Fruit fly (Drosophila melanogaster) whole organism, embryonic: ENCODE measurements around the gene CG33941.

Experiments used
- Asciz ChIP-seq: fragments of 200-800 bp; sonication (Bioruptor generic); optimal IDR thresholded peaks from 2 replicates; lab custom pipeline; 2017; ENCODE audit warnings: missing biosample characterization, mild to moderate bottlenecking, missing genetic modification characterization, missing genetic modification reagents
- CG10366 ChIP-seq: fragments of 200-800 bp; sonication (Bioruptor generic); IDR thresholded peaks from 2 replicates; pipeline ENCODE4 v1.3.6; 2022; ENCODE audit warnings: missing biosample characterization, missing genetic modification characterization
- CG10462 ChIP-seq: fragments of 200-800 bp; sonication (Bioruptor generic); optimal IDR thresholded peaks from 2 replicates; lab custom pipeline; 2016; ENCODE audit warnings: missing biosample characterization, missing genetic modification characterization
- CG10654 ChIP-seq: fragments of 200-800 bp; sonication (Bioruptor generic); optimal IDR thresholded peaks from 2 replicates; lab custom pipeline; 2016; ENCODE audit warnings: missing biosample characterization, missing genetic modification characterization
- CG11456 ChIP-seq: fragments of 200-800 bp; sonication (Bioruptor generic); IDR thresholded peaks from 3 replicates; pipeline ENCODE4 v1.3.6; 2022; ENCODE audit warnings: missing biosample characterization, missing genetic modification characterization
- CG11560 ChIP-seq: fragments of 200-800 bp; sonication (Bioruptor generic); IDR thresholded peaks from 3 replicates; pipeline ENCODE4 v1.3.6; 2022; ENCODE audit warnings: missing biosample characterization, missing genetic modification characterization
- CG12104 ChIP-seq: fragments of 200-800 bp; sonication (Bioruptor generic); optimal IDR thresholded peaks from 3 replicates; lab custom pipeline; 2016; ENCODE audit warnings: missing biosample characterization, missing genetic modification characterization
- CG14050 ChIP-seq: fragments of 200-800 bp; sonication (Bioruptor generic); IDR thresholded peaks from 3 replicates; pipeline ENCODE4 v1.3.6; 2022; ENCODE audit warnings: missing biosample characterization, missing genetic modification characterization
- CG14860 ChIP-seq: fragments of 200-800 bp; sonication (Bioruptor generic); IDR thresholded peaks from 3 replicates; pipeline ENCODE4 v1.3.6; 2022; ENCODE audit warnings: missing biosample characterization, missing genetic modification characterization; ENCODE audit not compliant: partially characterized antibody
- CG14965 ChIP-seq: fragments of 200-800 bp; sonication (Bioruptor generic); optimal IDR thresholded peaks from 2 replicates; lab custom pipeline; 2016; ENCODE audit warnings: missing biosample characterization, missing genetic modification characterization, borderline replicate concordance
- CG1602 ChIP-seq: fragments of 200-800 bp; sonication (Bioruptor generic); optimal IDR thresholded peaks from 3 replicates; lab custom pipeline; 2016; ENCODE audit warnings: missing biosample characterization, missing genetic modification characterization
- CG16815 ChIP-seq: fragments of 200-800 bp; sonication (Bioruptor generic); optimal IDR thresholded peaks from 3 replicates; lab custom pipeline; 2017; ENCODE audit warnings: missing biosample characterization, mild to moderate bottlenecking, missing genetic modification characterization
- CG17186 ChIP-seq: fragments of 200-800 bp; sonication (Bioruptor generic); optimal IDR thresholded peaks from 3 replicates; lab custom pipeline; 2017; ENCODE audit warnings: missing biosample characterization, missing genetic modification reagents, missing genetic modification characterization
- CG17802 ChIP-seq: fragments of 200-800 bp; sonication (Bioruptor generic); optimal IDR thresholded peaks from 2 replicates; lab custom pipeline; 2018; ENCODE audit warnings: missing biosample characterization, mild to moderate bottlenecking, missing genetic modification characterization, moderate library complexity
- CG2199 ChIP-seq: fragments of 200-800 bp; sonication (Bioruptor generic); IDR thresholded peaks from 3 replicates; pipeline ENCODE4 v1.3.6; 2022; ENCODE audit warnings: missing biosample characterization, missing genetic modification characterization
- CG2678 ChIP-seq: fragments of 200-800 bp; sonication (Bioruptor generic); optimal IDR thresholded peaks from 3 replicates; lab custom pipeline; 2019; ENCODE audit warnings: missing biosample characterization, mild to moderate bottlenecking, missing genetic modification characterization, moderate library complexity
- CG3847 ChIP-seq: fragments of 200-800 bp; sonication (Bioruptor generic); IDR thresholded peaks from 2 replicates; pipeline ENCODE4 v1.3.6; 2022; ENCODE audit warnings: missing biosample characterization, missing genetic modification characterization
- CG4617 ChIP-seq: fragments of 200-800 bp; sonication (Bioruptor generic); optimal IDR thresholded peaks from 3 replicates; lab custom pipeline; 2016; ENCODE audit warnings: missing biosample characterization, missing genetic modification characterization, borderline replicate concordance
- CG6765 ChIP-seq: fragments of 200-800 bp; sonication (Bioruptor generic); optimal IDR thresholded peaks from 3 replicates; lab custom pipeline; 2017; ENCODE audit warnings: missing biosample characterization, mild to moderate bottlenecking, missing genetic modification characterization
- CG7556 ChIP-seq: fragments of 200-800 bp; sonication (Bioruptor generic); optimal IDR thresholded peaks from 2 replicates; lab custom pipeline; 2017; ENCODE audit warnings: missing biosample characterization, mild to moderate bottlenecking, missing genetic modification characterization
- CG8290 ChIP-seq, 3 experiments: fragments of 200-800 bp; sonication (Bioruptor generic); optimal IDR thresholded peaks; 2 replicates each; lab custom pipeline; 2016 to 2019; ENCODE audit warnings: missing biosample characterization in 3 of 3, missing genetic modification characterization in 3 of 3, mild to moderate bottlenecking in 2 of 3, moderate library complexity in 1 of 3
- CG9727 ChIP-seq: fragments of 200-800 bp; sonication (Bioruptor generic); optimal IDR thresholded peaks from 3 replicates; lab custom pipeline; 2017; ENCODE audit warnings: missing biosample characterization, mild to moderate bottlenecking, missing genetic modification characterization
- D19A ChIP-seq: fragments of 200-800 bp; optimal IDR thresholded peaks from 3 replicates; lab custom pipeline; 2019; ENCODE audit warnings: missing biosample characterization, mild to moderate bottlenecking, missing genetic modification characterization, moderate library complexity
- Dip2 ChIP-seq: fragments of 200-800 bp; sonication (Bioruptor generic); IDR thresholded peaks from 2 replicates; pipeline ENCODE4 v1.3.6; 2022; ENCODE audit warnings: missing biosample characterization, missing genetic modification characterization
- Doc2 ChIP-seq: fragments of 200-800 bp; sonication (Bioruptor generic); IDR thresholded peaks from 2 replicates; pipeline ENCODE4 v1.3.6; 2022; ENCODE audit warnings: missing biosample characterization, missing genetic modification characterization
- MESR4 ChIP-seq: fragments of 200-800 bp; sonication (Bioruptor generic); optimal IDR thresholded peaks from 2 replicates; lab custom pipeline; 2018; ENCODE audit warnings: missing biosample characterization, mild to moderate bottlenecking, missing genetic modification characterization, moderate library complexity
- Pdp1 ChIP-seq, 2 experiments: fragments of 200-800 bp; sonication (Bioruptor generic); optimal IDR thresholded peaks; 3 replicates each; lab custom pipeline; 2016; ENCODE audit warnings: missing biosample characterization in 2 of 2, missing genetic modification characterization in 2 of 2, mild to moderate bottlenecking in 1 of 2, moderate library complexity in 1 of 2
- Tbp ChIP-seq: fragments of >200 bp; optimal IDR thresholded peaks from 2 replicates; lab custom pipeline; 2018; ENCODE audit warnings: missing biosample characterization, missing genetic modification characterization
- ato ChIP-seq: fragments of 200-800 bp; sonication (Bioruptor generic); IDR thresholded peaks from 2 replicates; pipeline ENCODE4 v1.3.6; 2022; ENCODE audit warnings: missing biosample characterization, missing genetic modification characterization; ENCODE audit not compliant: partially characterized antibody
- crp ChIP-seq, 2 experiments: fragments of 200-800 bp; sonication (Bioruptor generic); optimal IDR thresholded peaks; 2 replicates in 1 of 2; 3 replicates in 1 of 2; lab custom pipeline; 2017; ENCODE audit warnings: missing biosample characterization in 2 of 2, missing genetic modification characterization in 2 of 2, mild to moderate bottlenecking in 1 of 2, moderate library complexity in 1 of 2
- dmrt11E ChIP-seq: fragments of 200-800 bp; sonication (Bioruptor generic); optimal IDR thresholded peaks from 3 replicates; lab custom pipeline; 2018; ENCODE audit warnings: missing biosample characterization, mild to moderate bottlenecking, missing genetic modification characterization, moderate library complexity
- fd3F ChIP-seq: fragments of 200-800 bp; sonication (Bioruptor generic); optimal IDR thresholded peaks from 2 replicates; lab custom pipeline; 2018; ENCODE audit warnings: missing biosample characterization, mild to moderate bottlenecking, missing genetic modification characterization, moderate library complexity
- gsb-n ChIP-seq: fragments of 200-800 bp; sonication (Bioruptor generic); optimal IDR thresholded peaks from 3 replicates; lab custom pipeline; 2018; ENCODE audit warnings: missing biosample characterization, mild to moderate bottlenecking, missing genetic modification characterization
- her ChIP-seq: fragments of 200-800 bp; sonication (Bioruptor generic); optimal IDR thresholded peaks from 2 replicates; lab custom pipeline; 2016; ENCODE audit warnings: missing biosample characterization, missing genetic modification characterization
- inv ChIP-seq: fragments of 200-800 bp; sonication (Bioruptor generic); IDR thresholded peaks from 2 replicates; pipeline ENCODE4 v1.3.6; 2022; ENCODE audit warnings: missing biosample characterization, missing genetic modification characterization; ENCODE audit not compliant: partially characterized antibody
- jing ChIP-seq: fragments of 200-800 bp; sonication (Bioruptor generic); optimal IDR thresholded peaks from 2 replicates; lab custom pipeline; 2018; ENCODE audit warnings: missing biosample characterization, mild to moderate bottlenecking, missing genetic modification characterization
- lab ChIP-seq: fragments of 200-800 bp; sonication (Bioruptor generic); optimal IDR thresholded peaks from 3 replicates; lab custom pipeline; 2017; ENCODE audit warnings: missing biosample characterization, missing genetic modification characterization, mild to moderate bottlenecking, moderate library complexity, missing genetic modification reagents
- lbe ChIP-seq: fragments of 200-800 bp; sonication (Bioruptor generic); optimal IDR thresholded peaks from 2 replicates; lab custom pipeline; 2016; ENCODE audit warnings: missing biosample characterization, mild to moderate bottlenecking, missing genetic modification characterization
- luna ChIP-seq: fragments of 200-800 bp; sonication (Bioruptor generic); optimal IDR thresholded peaks from 2 replicates; lab custom pipeline; 2016; ENCODE audit warnings: missing biosample characterization, missing genetic modification characterization
- nau ChIP-seq: fragments of 200-800 bp; sonication (Bioruptor generic); optimal IDR thresholded peaks from 3 replicates; lab custom pipeline; 2017; ENCODE audit warnings: missing biosample characterization, mild to moderate bottlenecking, missing genetic modification characterization, missing genetic modification reagents
- onecut ChIP-seq: fragments of 200-800 bp; sonication (Bioruptor generic); IDR thresholded peaks from 2 replicates; pipeline ENCODE4 v1.3.6; 2022; ENCODE audit warnings: missing biosample characterization, missing genetic modification characterization
- p53 ChIP-seq: fragments of 200-800 bp; sonication (Bioruptor generic); optimal IDR thresholded peaks from 2 replicates; lab custom pipeline; 2016; ENCODE audit warnings: missing biosample characterization, missing genetic modification characterization
- pho ChIP-seq: fragments of 200-800 bp; sonication (Bioruptor generic); optimal IDR thresholded peaks from 2 replicates; lab custom pipeline; 2016; ENCODE audit warnings: missing biosample characterization, missing genetic modification characterization
- sd ChIP-seq: fragments of 200-800 bp; sonication (Bioruptor generic); optimal IDR thresholded peaks from 3 replicates; lab custom pipeline; 2018; ENCODE audit warnings: missing biosample characterization, mild to moderate bottlenecking, missing genetic modification characterization, moderate library complexity
- stwl ChIP-seq: fragments of 200-800 bp; sonication (Bioruptor generic); optimal IDR thresholded peaks from 3 replicates; lab custom pipeline; 2018; ENCODE audit warnings: missing biosample characterization, mild to moderate bottlenecking, missing genetic modification characterization, moderate library complexity
- trem ChIP-seq: fragments of 200-800 bp; optimal IDR thresholded peaks from 3 replicates; lab custom pipeline; 2019; ENCODE audit warnings: missing biosample characterization, mild to moderate bottlenecking, missing genetic modification characterization, moderate library complexity
- vnd ChIP-seq: fragments of 200-800 bp; sonication (Bioruptor generic); IDR thresholded peaks from 3 replicates; pipeline ENCODE4 v1.3.6; 2022; ENCODE audit warnings: missing biosample characterization, missing genetic modification characterization; ENCODE audit not compliant: partially characterized antibody
- wek ChIP-seq: fragments of 200-800 bp; sonication (Bioruptor generic); optimal IDR thresholded peaks from 3 replicates; lab custom pipeline; 2018; ENCODE audit warnings: missing biosample characterization, mild to moderate bottlenecking, missing genetic modification characterization, moderate library complexity
- yki ChIP-seq: fragments of >200 bp; optimal IDR thresholded peaks from 3 replicates; lab custom pipeline; 2018

Gene CG33941

DNA sequence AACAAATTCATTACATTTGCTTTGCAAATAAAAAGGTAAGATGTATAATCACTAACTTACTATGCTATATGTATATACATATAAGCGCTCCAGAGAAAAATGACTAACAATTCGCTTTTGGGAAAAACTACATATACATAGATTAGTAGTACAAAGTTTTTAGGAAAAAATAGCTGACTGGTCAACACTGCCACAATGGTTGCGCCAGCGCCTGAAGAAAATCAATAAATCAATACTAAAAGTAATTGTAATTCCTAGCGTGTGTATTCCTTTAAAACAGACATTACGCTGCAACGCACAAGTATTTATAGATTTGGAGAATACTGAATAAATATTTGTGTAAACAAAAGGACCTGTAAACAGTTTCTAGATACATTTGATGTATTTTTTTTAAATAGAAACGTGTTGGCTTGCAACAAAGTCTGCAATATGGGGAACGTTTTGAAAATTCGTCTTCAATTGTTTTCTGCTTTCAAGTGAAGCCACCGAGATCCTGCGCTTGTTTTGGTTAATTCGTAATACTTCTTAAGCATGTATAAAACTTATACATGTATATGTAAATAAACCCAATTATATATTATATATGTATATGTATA, 21.3 kb upstream of the CG33941 start (continued):
- TF ChIP-seq lbe: no peak
- no peak for TF ChIP-seq p53 (GFP tag; lab: Kevin White, UChicago)
- no peak for TF ChIP-seq inv (GFP tag; lab: Robert Waterston, UW)
- TF ChIP-seq CG14050 (GFP tag; lab: Robert Waterston, UW): no peak
- no peak for TF ChIP-seq CG17186
- no peak for TF ChIP-seq CG11456 (GFP tag; lab: Robert Waterston, UW)
- TF ChIP-seq D19A (tag; lab: Kevin White, UChicago): no peak
- TF ChIP-seq CG3847 (GFP tag; lab: Robert Waterston, UW): no peak
- TF ChIP-seq CG14860 (GFP tag; lab: Robert Waterston, UW): no peak
- TF ChIP-seq stwl (tag; lab: Kevin White, UChicago): no peak
- TF ChIP-seq sd (tag; lab: Kevin White, UChicago): no peak
- TF ChIP-seq ato: no peak
- TF ChIP-seq CG2678 (tag; lab: Kevin White, UChicago): no peak
- no peak for TF ChIP-seq CG8290 (GFP tag; optimal IDR thresholded peaks at IDR 0.05; lab: Kevin White, UChicago)
- TF ChIP-seq CG8290 (tag; optimal IDR thresholded peaks at IDR 0.05; lab: Kevin White, UChicago): peak; percentile 5 to 12
- no peak for TF ChIP-seq vnd (GFP tag; lab: Robert Waterston, UW)
- TF ChIP-seq CG10462 (GFP tag; lab: Kevin White, UChicago): no peak
- TF ChIP-seq jing (GFP tag; lab: Kevin White, UChicago): no peak
- no peak for TF ChIP-seq Doc2
- no peak for TF ChIP-seq lab (GFP tag; lab: Kevin White, UChicago)
- peak; percentile 85 for TF ChIP-seq Asciz
- TF ChIP-seq CG9727 (GFP tag; lab: Kevin White, UChicago): no peak
- 0 out of 3 replicates have a peak, but pooled peaks have one; percentile 70 for TF ChIP-seq CG2199 (GFP tag; lab: Robert Waterston, UW)
- no peak for TF ChIP-seq CG10366 (GFP tag; lab: Robert Waterston, UW)
- no peak for TF ChIP-seq CG12104 (GFP tag; lab: Kevin White, UChicago)
- no peak for TF ChIP-seq CG10654 (GFP tag; lab: Kevin White, UChicago)
- TF ChIP-seq CG7556 (GFP tag; lab: Kevin White, UChicago): no peak
- TF ChIP-seq CG16815 (GFP tag; lab: Kevin White, UChicago): no peak
- TF ChIP-seq trem (tag; lab: Kevin White, UChicago): no peak
- no peak for TF ChIP-seq her (GFP tag; lab: Kevin White, UChicago)
- TF ChIP-seq Pdp1 (GFP tag; optimal IDR thresholded peaks at IDR 0.05; lab: Kevin White, UChicago): peak in 1 of 2 experiments; percentile 68
- TF ChIP-seq MESR4 (GFP tag; lab: Kevin White, UChicago): peak; percentile 92
- TF ChIP-seq fd3F (GFP tag; lab: Kevin White, UChicago): no peak
- no peak for TF ChIP-seq Dip2 (GFP tag; lab: Robert Waterston, UW)
- TF ChIP-seq CG11560: no peak
- TF ChIP-seq luna: no peak
- no peak for TF ChIP-seq pho (GFP tag; lab: Kevin White, UChicago)
- peak; percentile 87 for TF ChIP-seq wek (GFP tag; lab: Kevin White, UChicago)
- TF ChIP-seq yki: no peak
- TF ChIP-seq gsb-n: no peak
- no peak for TF ChIP-seq CG14965
- TF ChIP-seq nau (GFP tag; lab: Kevin White, UChicago): peak; percentile 70
- peak; percentile 20 for TF ChIP-seq CG4617 (GFP tag; lab: Kevin White, UChicago)
- no peak for TF ChIP-seq crp (GFP tag; optimal IDR thresholded peaks at IDR 0.05; lab: Kevin White, UChicago)
- TF ChIP-seq CG17802 (tag; lab: Kevin White, UChicago): no peak
- no peak for TF ChIP-seq Tbp (GFP tag; lab: Kevin White, UChicago)
- TF ChIP-seq CG1602 (GFP tag; lab: Kevin White, UChicago): no peak
- TF ChIP-seq onecut (GFP tag; lab: Robert Waterston, UW): peak; percentile 100
- no peak for TF ChIP-seq dmrt11E (tag; lab: Kevin White, UChicago)
- peak; percentile 68 for TF ChIP-seq CG6765
